Fruit fly (Drosophila melanogaster) whole organism, prepupa: ENCODE results near the gene Nasp.

Source experiments
- CG31627 ChIP-seq: fragments of 200-800 bp; sonication (Bioruptor generic); optimal IDR thresholded peaks from 3 replicates; lab custom pipeline; 2016; ENCODE audit warnings: missing biosample characterization, missing genetic modification characterization
- CG3919 ChIP-seq: fragments of 200-800 bp; sonication (Bioruptor generic); optimal IDR thresholded peaks from 3 replicates; lab custom pipeline; 2016; ENCODE audit warnings: missing biosample characterization, missing genetic modification characterization
- CG6276 ChIP-seq: fragments of 200-800 bp; sonication (Bioruptor generic); optimal IDR thresholded peaks from 2 replicates; lab custom pipeline; 2017; ENCODE audit warnings: missing biosample characterization, mild to moderate bottlenecking, missing genetic modification characterization
- CG7368 ChIP-seq: fragments of 200-800 bp; sonication (Bioruptor generic); optimal IDR thresholded peaks from 3 replicates; lab custom pipeline; 2016; ENCODE audit warnings: missing biosample characterization, missing genetic modification characterization
- net ChIP-seq: fragments of 200-800 bp; sonication (Bioruptor generic); optimal IDR thresholded peaks from 3 replicates; lab custom pipeline; 2016; ENCODE audit warnings: missing biosample characterization, missing genetic modification characterization

dm6 chr3R:8718898-8719297 lies 28.7 kb upstream of the Nasp start, which contains the start of gene CG11760:
- TF ChIP-seq CG6276 (GFP tag; lab: Kevin White, UChicago) (no peak), CG31627 (GFP tag; lab: Kevin White, UChicago) (no peak), CG7368 (GFP tag; lab: Kevin White, UChicago) (no peak), CG3919 (GFP tag; lab: Kevin White, UChicago) (no peak), net (GFP tag; lab: Kevin White, UChicago) (no peak)
